Worm (Caenorhabditis elegans) whole organism, late embryonic: ENCODE data around the gene Y26G10.6.

Experiments used
- F13H6.1 ChIP-seq: sonication (generic microtip); optimal IDR thresholded peaks from 2 replicates; lab custom pipeline; 2016; ENCODE audit warnings: missing genetic modification characterization, missing compliant biosample characterization
- ceh-31 ChIP-seq: sonication (generic microtip); optimal IDR thresholded peaks from 2 replicates; lab custom pipeline; 2016; ENCODE audit warnings: missing genetic modification characterization, missing compliant biosample characterization
- dve-1 ChIP-seq: sonication (generic microtip); optimal IDR thresholded peaks from 2 replicates; lab custom pipeline; 2017; ENCODE audit warnings: antibody characterized with exemption, mild to moderate bottlenecking, missing genetic modification characterization, missing compliant biosample characterization
- fkh-10 ChIP-seq: fragments of 150-350 bp; optimal IDR thresholded peaks from 2 replicates; lab custom pipeline; 2014; ENCODE audit warnings: missing biosample characterization, missing genetic modification reagents, missing genetic modification characterization
- madf-2 ChIP-seq: sonication (generic microtip); optimal IDR thresholded peaks from 2 replicates; lab custom pipeline; 2017; ENCODE audit warnings: missing genetic modification characterization, missing compliant biosample characterization
- odd-2 ChIP-seq: sonication (generic microtip); optimal IDR thresholded peaks from 2 replicates; lab custom pipeline; 2017; ENCODE audit warnings: antibody characterized with exemption, mild to moderate bottlenecking, missing genetic modification characterization, missing compliant biosample characterization
- ref-2 ChIP-seq: sonication (generic microtip); optimal IDR thresholded peaks from 2 replicates; lab custom pipeline; 2016; ENCODE audit warnings: missing genetic modification characterization, missing compliant biosample characterization
- tbx-2 ChIP-seq: sonication (generic microtip); optimal IDR thresholded peaks from 2 replicates; lab custom pipeline; 2016; ENCODE audit warnings: missing genetic modification characterization, missing compliant biosample characterization

- TF ChIP-seq odd-2: no peak
- no peak for TF ChIP-seq dve-1 (tag; lab: Kevin White, UChicago)
- TF ChIP-seq madf-2: no peak
- TF ChIP-seq tbx-2 (tag; lab: Kevin White, UChicago): no peak
- TF ChIP-seq fkh-10 (GFP tag; lab: Kevin White, UChicago): no peak
- TF ChIP-seq F13H6.1 (tag; lab: Kevin White, UChicago): no peak
- TF ChIP-seq ref-2 (tag; lab: Kevin White, UChicago): no peak
- TF ChIP-seq ceh-31 (tag; lab: Kevin White, UChicago): no peak
Observed at ce11 chrV:17676553-17676952, 23.2 kb upstream of the Y26G10.6 start, which contains the start of gene str-92.
